Fruit fly (Drosophila melanogaster): ENCODE measurements around the gene CG17129.

Gene CG17129

dm6 chr3L:696404-697054 is 16.4 kb upstream of the CG17129 start (continued):
- TF ChIP-seq CG12236 (GFP tag; optimal IDR thresholded peaks at IDR 0.05) (peak; percentile 2), Blimp-1 (GFP tag; optimal IDR thresholded peaks at IDR 0.05) (peak; percentile 95), so (GFP tag; IDR thresholded peaks at IDR 0.05) (peak; percentile 96), ro (GFP tag; IDR thresholded peaks at IDR 0.05) (peak; percentile 84), ind (GFP tag; optimal IDR thresholded peaks at IDR 0.05) (peak; percentile 93), tio (GFP tag; optimal IDR thresholded peaks at IDR 0.05) (no peak), CG10209 (GFP tag; optimal IDR thresholded peaks at IDR 0.05) (peak; percentile 96), CG10431 (GFP tag; optimal IDR thresholded peaks at IDR 0.05) (peak; percentile 85), Meics (GFP tag; optimal IDR thresholded peaks at IDR 0.05) (peak; percentile 95), PHDP (tag; optimal IDR thresholded peaks at IDR 0.05) (peak; percentile 96), CG8089 (GFP tag; optimal IDR thresholded peaks at IDR 0.05) (peak; percentile 23), CG17568 (GFP tag; optimal IDR thresholded peaks at IDR 0.05) (peak; percentile 94), CG13123 (GFP tag; optimal IDR thresholded peaks at IDR 0.05) (peak; percentile 88), chm (GFP tag; IDR thresholded peaks at IDR 0.05) (peak; percentile 96), CG2712 (tag; optimal IDR thresholded peaks at IDR 0.05) (peak; percentile 98), Awh (GFP tag; IDR thresholded peaks at IDR 0.05) (peak; percentile 96), Ets97D (GFP tag; optimal IDR thresholded peaks at IDR 0.05) (peak; percentile 23), run (tag; optimal IDR thresholded peaks at IDR 0.05) (peak; percentile 92), lov (optimal IDR thresholded peaks at IDR 0.05) (no peak), lov (GFP tag; IDR thresholded peaks at IDR 0.05) (peak; percentile 96), fd102C (GFP tag; optimal IDR thresholded peaks at IDR 0.05) (peak; percentile 73), disco-r (GFP tag; optimal IDR thresholded peaks at IDR 0.05) (no peak), YL-1 (GFP tag; optimal IDR thresholded peaks at IDR 0.05) (peak; percentile 90), hkb (optimal IDR thresholded peaks at IDR 0.05) (no peak), hkb (GFP tag; IDR thresholded peaks at IDR 0.05) (peak; percentile 98), CG7745 (tag; optimal IDR thresholded peaks at IDR 0.05) (peak; percentile 78), kay (GFP tag; optimal IDR thresholded peaks at IDR 0.05) (peak; percentile 89), dan (GFP tag; IDR thresholded peaks at IDR 0.05) (peak; percentile 81), sim (GFP tag; IDR thresholded peaks at IDR 0.05) (peak; percentile 93), ham (GFP tag; IDR thresholded peaks at IDR 0.05) (peak; percentile 79), CG14860 (GFP tag; IDR thresholded peaks at IDR 0.05; ENCODE audit: partially characterized antibody) (no peak), Sin3A (optimal IDR thresholded peaks at IDR 0.05) (no peak), dpn (GFP tag; optimal IDR thresholded peaks at IDR 0.05) (peak; percentile 66 to 92), CG11093 (GFP tag; IDR thresholded peaks at IDR 0.05) (peak; percentile 93), CG7357 (GFP tag; IDR thresholded peaks at IDR 0.05) (peak; percentile 88), CG17186 (GFP tag; optimal IDR thresholded peaks at IDR 0.05) (peak; percentile 80), CG32532 (GFP tag; IDR thresholded peaks at IDR 0.05) (peak; percentile 97), pb (GFP tag; optimal IDR thresholded peaks at IDR 0.05) (peak; percentile 19), Opbp (GFP tag; IDR thresholded peaks at IDR 0.05; ENCODE audit: partially characterized antibody) (no peak), CG16815 (GFP tag; optimal IDR thresholded peaks at IDR 0.05) (peak; percentile 95), CG11456 (GFP tag; IDR thresholded peaks at IDR 0.05) (peak; percentile 94), yki (optimal IDR thresholded peaks at IDR 0.05) (no peak), MTF-1 (GFP tag; optimal IDR thresholded peaks at IDR 0.05; ENCODE audit: borderline replicate concordance) (peak; percentile 93), CG9215 (GFP tag; IDR thresholded peaks at IDR 0.05) (peak; percentile 88), Rfx (GFP tag; IDR thresholded peaks at IDR 0.05) (peak; percentile 97), Drgx (GFP tag; IDR thresholded peaks at IDR 0.05) (peak; percentile 95), fd3F (GFP tag; optimal IDR thresholded peaks at IDR 0.05) (peak; percentile 91), Sry-δ (GFP tag; optimal IDR thresholded peaks at IDR 0.05) (peak; percentile 17), CG16863 (GFP tag; optimal IDR thresholded peaks at IDR 0.05) (peak; percentile 65), esg (GFP tag; conservative IDR thresholded peaks at IDR 0.05) (peak; percentile 94), CG12155 (GFP tag; optimal IDR thresholded peaks at IDR 0.05) (peak; percentile 89), Deaf1 (tag; optimal IDR thresholded peaks at IDR 0.05) (peak; percentile 77)
